Fruit fly (Drosophila melanogaster) whole organism, embryonic: Measurements from ENCODE around the gene CG7945.

Experiments used
- Ada2b ChIP-seq: fragments of 200-800 bp; sonication (Bioruptor generic); IDR thresholded peaks from 2 replicates; pipeline ENCODE4 v1.3.6; 2022; ENCODE audit warnings: missing biosample characterization, missing genetic modification characterization
- Aef1 ChIP-seq: fragments of 200-800 bp; sonication (Bioruptor generic); IDR thresholded peaks from 3 replicates; pipeline ENCODE4 v1.3.6; 2022; ENCODE audit warnings: missing biosample characterization, missing genetic modification characterization
- B-H2 ChIP-seq: fragments of 200-800 bp; sonication (Bioruptor generic); optimal IDR thresholded peaks from 2 replicates; lab custom pipeline; 2018; ENCODE audit warnings: missing biosample characterization, mild to moderate bottlenecking, missing genetic modification characterization
- CG10274 ChIP-seq: fragments of 200-800 bp; sonication (Bioruptor generic); optimal IDR thresholded peaks from 3 replicates; lab custom pipeline; 2017; ENCODE audit warnings: missing biosample characterization, mild to moderate bottlenecking, missing genetic modification characterization
- CG10431 ChIP-seq: fragments of 200-800 bp; sonication (Bioruptor generic); optimal IDR thresholded peaks from 3 replicates; lab custom pipeline; 2018; ENCODE audit warnings: missing biosample characterization, mild to moderate bottlenecking, missing genetic modification characterization
- CG10565 ChIP-seq: fragments of 200-800 bp; sonication (Bioruptor generic); optimal IDR thresholded peaks from 3 replicates; lab custom pipeline; 2016; ENCODE audit warnings: missing biosample characterization, mild to moderate bottlenecking, missing genetic modification characterization
- CG10979 ChIP-seq: fragments of 200-800 bp; sonication (Bioruptor generic); optimal IDR thresholded peaks from 2 replicates; lab custom pipeline; 2018; ENCODE audit warnings: missing biosample characterization, mild to moderate bottlenecking, missing genetic modification characterization, moderate library complexity
- CG11723 ChIP-seq: fragments of 200-800 bp; sonication (Bioruptor generic); optimal IDR thresholded peaks from 2 replicates; lab custom pipeline; 2017; ENCODE audit warnings: missing biosample characterization, mild to moderate bottlenecking, missing genetic modification characterization
- CG13287 ChIP-seq: fragments of 200-800 bp; sonication (Bioruptor generic); IDR thresholded peaks from 2 replicates; pipeline ENCODE4 v1.3.6; 2022; ENCODE audit warnings: missing biosample characterization, missing genetic modification characterization; ENCODE audit not compliant: partially characterized antibody
- CG13296 ChIP-seq: fragments of 200-800 bp; sonication (Bioruptor generic); optimal IDR thresholded peaks from 3 replicates; lab custom pipeline; 2018; ENCODE audit warnings: missing biosample characterization, mild to moderate bottlenecking, missing genetic modification characterization
- CG14965 ChIP-seq: fragments of 200-800 bp; sonication (Bioruptor generic); optimal IDR thresholded peaks from 2 replicates; lab custom pipeline; 2016; ENCODE audit warnings: missing biosample characterization, missing genetic modification characterization, borderline replicate concordance
- CG1603 ChIP-seq: fragments of 200-800 bp; sonication (Bioruptor generic); optimal IDR thresholded peaks from 2 replicates; lab custom pipeline; 2019; ENCODE audit warnings: missing biosample characterization, mild to moderate bottlenecking, missing genetic modification characterization, moderate library complexity
- CG1647 ChIP-seq: fragments of 200-800 bp; sonication (Bioruptor generic); optimal IDR thresholded peaks from 3 replicates; lab custom pipeline; 2016; ENCODE audit warnings: missing biosample characterization, missing genetic modification characterization
- CG17829 ChIP-seq: fragments of 200-800 bp; optimal IDR thresholded peaks from 2 replicates; lab custom pipeline; 2019; ENCODE audit warnings: missing biosample characterization, mild to moderate bottlenecking, missing genetic modification characterization, moderate library complexity
- CG17912 ChIP-seq: fragments of 200-800 bp; sonication (Bioruptor generic); optimal IDR thresholded peaks from 2 replicates; lab custom pipeline; 2018; ENCODE audit warnings: missing biosample characterization, mild to moderate bottlenecking, missing genetic modification characterization
- CG1832 ChIP-seq: fragments of 200-800 bp; sonication (Bioruptor generic); optimal IDR thresholded peaks from 2 replicates; lab custom pipeline; 2017; ENCODE audit warnings: missing biosample characterization, mild to moderate bottlenecking, missing genetic modification characterization, inconsistent platforms
- CG30020 ChIP-seq: fragments of 200-800 bp; optimal IDR thresholded peaks from 2 replicates; lab custom pipeline; 2019; ENCODE audit warnings: missing biosample characterization, mild to moderate bottlenecking, missing genetic modification characterization, moderate library complexity
- CG4360 ChIP-seq: fragments of 200-800 bp; sonication (Bioruptor generic); IDR thresholded peaks from 2 replicates; pipeline ENCODE4 v1.3.6; 2022; ENCODE audit warnings: missing biosample characterization, missing genetic modification characterization
- CG6683 ChIP-seq: fragments of 200-800 bp; sonication (Bioruptor generic); optimal IDR thresholded peaks from 2 replicates; lab custom pipeline; 2017; ENCODE audit warnings: missing biosample characterization, mild to moderate bottlenecking, missing genetic modification characterization, missing genetic modification reagents
- CG6813 ChIP-seq: fragments of 200-800 bp; sonication (Bioruptor generic); optimal IDR thresholded peaks from 2 replicates; lab custom pipeline; 2017; ENCODE audit warnings: missing biosample characterization, missing genetic modification characterization, mild to moderate bottlenecking, moderate library complexity, missing genetic modification reagents
- CG7372 ChIP-seq: fragments of 200-800 bp; sonication (Bioruptor generic); IDR thresholded peaks from 2 replicates; pipeline ENCODE4 v1.3.6; 2022; ENCODE audit warnings: missing biosample characterization, missing genetic modification characterization
- CHES-1-like ChIP-seq: fragments of 200-800 bp; sonication (Bioruptor generic); optimal IDR thresholded peaks from 2 replicates; lab custom pipeline; 2016; ENCODE audit warnings: missing biosample characterization, missing genetic modification characterization
- CrebB ChIP-seq: fragments of 200-800 bp; sonication (Bioruptor generic); optimal IDR thresholded peaks from 3 replicates; lab custom pipeline; 2018; ENCODE audit warnings: missing biosample characterization, mild to moderate bottlenecking, missing genetic modification characterization
- Fer1 ChIP-seq: fragments of 200-800 bp; sonication (Bioruptor generic); optimal IDR thresholded peaks from 2 replicates; lab custom pipeline; 2017; ENCODE audit warnings: missing biosample characterization, mild to moderate bottlenecking, missing genetic modification characterization
- HLH4C ChIP-seq: fragments of 200-800 bp; sonication (Bioruptor generic); IDR thresholded peaks from 3 replicates; pipeline ENCODE4 v1.3.6; 2022; ENCODE audit warnings: missing biosample characterization, missing genetic modification characterization; ENCODE audit not compliant: partially characterized antibody
- Hr39 ChIP-seq: fragments of >200 bp; optimal IDR thresholded peaks from 2 replicates; lab custom pipeline; 2017
- Ptx1 ChIP-seq: fragments of 200-800 bp; sonication (Bioruptor generic); IDR thresholded peaks from 2 replicates; pipeline ENCODE4 v1.3.6; 2022; ENCODE audit warnings: missing biosample characterization, missing genetic modification characterization
- Trl ChIP-seq, 3 experiments: fragments of >200 bp in 2 of 3; fragments of 200-800 bp in 1 of 3; sonication (Bioruptor generic) in 1 of 3; optimal IDR thresholded peaks; 2 replicates in 1 of 3; 3 replicates in 2 of 3; lab custom pipeline; 2016 to 2017; ENCODE audit warnings: missing biosample characterization in 1 of 3, missing genetic modification characterization in 1 of 3
- ab ChIP-seq: fragments of 200-800 bp; sonication (Bioruptor generic); optimal IDR thresholded peaks from 2 replicates; lab custom pipeline; 2016; ENCODE audit warnings: missing biosample characterization, missing genetic modification characterization
- bsh ChIP-seq, 2 experiments: fragments of 200-800 bp; sonication (Bioruptor generic); optimal IDR thresholded peaks; 2 replicates each; lab custom pipeline; 2017 to 2018; ENCODE audit warnings: mild to moderate bottlenecking in 2 of 2, missing biosample characterization in 2 of 2, missing genetic modification characterization in 2 of 2, moderate library complexity in 1 of 2
- corto ChIP-seq: fragments of 200-800 bp; sonication (Bioruptor generic); optimal IDR thresholded peaks from 2 replicates; lab custom pipeline; 2016; ENCODE audit warnings: missing biosample characterization, mild to moderate bottlenecking, missing genetic modification characterization, moderate library complexity
- dm ChIP-seq: fragments of 200-800 bp; sonication (Bioruptor generic); optimal IDR thresholded peaks from 3 replicates; lab custom pipeline; 2016; ENCODE audit warnings: missing biosample characterization, missing genetic modification characterization
- fd64A ChIP-seq: fragments of 200-800 bp; sonication (Bioruptor generic); optimal IDR thresholded peaks from 3 replicates; lab custom pipeline; 2018; ENCODE audit warnings: missing biosample characterization, mild to moderate bottlenecking, missing genetic modification characterization
- gcm ChIP-seq: fragments of 200-800 bp; sonication (Bioruptor generic); optimal IDR thresholded peaks from 2 replicates; lab custom pipeline; 2019; ENCODE audit warnings: missing biosample characterization, mild to moderate bottlenecking, missing genetic modification characterization, moderate library complexity
- gcm2 ChIP-seq: fragments of 200-800 bp; sonication (Bioruptor generic); optimal IDR thresholded peaks from 2 replicates; lab custom pipeline; 2016; ENCODE audit warnings: missing biosample characterization, missing genetic modification characterization
- lola ChIP-seq, 3 experiments: fragments of >200 bp in 2 of 3; fragments of 200-800 bp in 1 of 3; sonication (Bioruptor generic) in 1 of 3; optimal IDR thresholded peaks; 2 replicates each; lab custom pipeline; 2017 to 2019; ENCODE audit warnings: missing biosample characterization in 3 of 3, missing genetic modification characterization in 3 of 3, mild to moderate bottlenecking in 1 of 3, moderate library complexity in 1 of 3
- odd ChIP-seq: fragments of 200-800 bp; sonication (Bioruptor generic); optimal IDR thresholded peaks from 2 replicates; lab custom pipeline; 2017; ENCODE audit warnings: missing biosample characterization, mild to moderate bottlenecking, missing genetic modification characterization
- phol ChIP-seq: fragments of 200-800 bp; sonication (Bioruptor generic); optimal IDR thresholded peaks from 3 replicates; lab custom pipeline; 2018; ENCODE audit warnings: missing biosample characterization, mild to moderate bottlenecking, missing genetic modification characterization, moderate library complexity
- pnt ChIP-seq: fragments of 200-800 bp; sonication (Bioruptor generic); optimal IDR thresholded peaks from 3 replicates; lab custom pipeline; 2016; ENCODE audit warnings: missing biosample characterization, missing genetic modification characterization
- psq ChIP-seq: fragments of 200-800 bp; sonication (Bioruptor generic); optimal IDR thresholded peaks from 2 replicates; lab custom pipeline; 2017; ENCODE audit warnings: missing biosample characterization, missing genetic modification characterization
- scrt ChIP-seq: fragments of 200-800 bp; sonication (Bioruptor generic); optimal IDR thresholded peaks from 2 replicates; lab custom pipeline; 2018; ENCODE audit warnings: missing biosample characterization, mild to moderate bottlenecking, missing genetic modification characterization, moderate library complexity
- slou ChIP-seq: fragments of 200-800 bp; sonication (Bioruptor generic); optimal IDR thresholded peaks from 3 replicates; lab custom pipeline; 2016; ENCODE audit warnings: missing biosample characterization, missing genetic modification characterization
- tin ChIP-seq: fragments of 200-800 bp; sonication (Bioruptor generic); optimal IDR thresholded peaks from 3 replicates; lab custom pipeline; 2016; ENCODE audit warnings: missing biosample characterization, missing genetic modification characterization
- tll ChIP-seq, 2 experiments: fragments of 200-800 bp in 1 of 2; fragments of >200 bp in 1 of 2; sonication (Bioruptor generic) in 1 of 2; optimal IDR thresholded peaks; 2 replicates each; lab custom pipeline; 2017 to 2019; ENCODE audit warnings: missing biosample characterization in 2 of 2, missing genetic modification characterization in 2 of 2, mild to moderate bottlenecking in 1 of 2, moderate library complexity in 1 of 2
- ttk ChIP-seq: fragments of 200-800 bp; sonication (Bioruptor generic); IDR thresholded peaks from 2 replicates; pipeline ENCODE4 v2.1.2; 2022; ENCODE audit warnings: missing biosample characterization, missing genetic modification characterization
- unc-4 ChIP-seq: fragments of 200-800 bp; sonication (Bioruptor generic); IDR thresholded peaks from 2 replicates; pipeline ENCODE4 v1.3.6; 2022; ENCODE audit warnings: missing biosample characterization, missing genetic modification characterization; ENCODE audit not compliant: partially characterized antibody
- vfl ChIP-seq: fragments of 200-800 bp; sonication (Bioruptor generic); optimal IDR thresholded peaks from 2 replicates; lab custom pipeline; 2016; ENCODE audit warnings: missing biosample characterization, missing genetic modification characterization
- yki ChIP-seq: fragments of >200 bp; optimal IDR thresholded peaks from 3 replicates; lab custom pipeline; 2018
- zf30C ChIP-seq: fragments of 200-800 bp; sonication (Bioruptor generic); optimal IDR thresholded peaks from 3 replicates; lab custom pipeline; 2018; ENCODE audit warnings: missing biosample characterization, mild to moderate bottlenecking, missing genetic modification characterization

Gene CG7945

dm6 chr3L:15532368-15533030, 8.6 kb upstream of the CG7945 start (continued):
- TF ChIP-seq gcm2: no peak
- TF ChIP-seq zf30C (GFP tag; lab: Kevin White, UChicago): no peak
- no peak for TF ChIP-seq HLH4C (GFP tag; lab: Robert Waterston, UW)
- TF ChIP-seq Aef1: 0 out of 3 replicates have a peak, but pooled peaks have one; percentile 29
- no peak for TF ChIP-seq CG4360 (GFP tag; lab: Robert Waterston, UW)
- no peak for TF ChIP-seq CG6683 (GFP tag; lab: Kevin White, UChicago)
- no peak for TF ChIP-seq tll (GFP tag; optimal IDR thresholded peaks at IDR 0.05; lab: Kevin White, UChicago)
- no peak for TF ChIP-seq CG6813 (GFP tag; lab: Kevin White, UChicago)
- no peak for TF ChIP-seq dm
- no peak for TF ChIP-seq yki (lab: Kevin White, UChicago)
- no peak for TF ChIP-seq pnt (GFP tag; lab: Kevin White, UChicago)
- TF ChIP-seq CG1603 (tag; lab: Kevin White, UChicago): no peak
- no peak for TF ChIP-seq psq (GFP tag; lab: Kevin White, UChicago)
- TF ChIP-seq CG17912: no peak
- no peak for TF ChIP-seq CG11723 (GFP tag; lab: Kevin White, UChicago)
- TF ChIP-seq CG10431: no peak
- no peak for TF ChIP-seq fd64A (GFP tag; lab: Kevin White, UChicago)
- peak; percentile 54 for TF ChIP-seq ttk
- peak; percentile 25; the same call in 1 of the 2 replicates for TF ChIP-seq CG13287
- TF ChIP-seq CHES-1-like: no peak
- TF ChIP-seq CG10565: no peak
- no peak for TF ChIP-seq CG1832 (GFP tag; lab: Kevin White, UChicago)
- peak; percentile 6 for TF ChIP-seq CG10274
- no peak for TF ChIP-seq unc-4 (GFP tag; lab: Robert Waterston, UW)
- TF ChIP-seq lola (GFP tag; optimal IDR thresholded peaks at IDR 0.05; lab: Kevin White, UChicago): peak in 1 of 3 experiments; percentile 42
- peak; percentile 23; the same call in 1 of the 2 replicates for TF ChIP-seq CG7372 (GFP tag; lab: Robert Waterston, UW)
- no peak for TF ChIP-seq CrebB
- no peak for TF ChIP-seq vfl (GFP tag; lab: Kevin White, UChicago)
- TF ChIP-seq Ptx1: peak; percentile 71
- peak; percentile 79 for TF ChIP-seq gcm (GFP tag; lab: Kevin White, UChicago)
- TF ChIP-seq scrt (GFP tag; lab: Kevin White, UChicago): no peak
- TF ChIP-seq phol (tag; lab: Kevin White, UChicago): peak; percentile 74
- peak; percentile 59 for TF ChIP-seq Ada2b (GFP tag; lab: Robert Waterston, UW)
- TF ChIP-seq Hr39: no peak
- TF ChIP-seq CG14965 (GFP tag; lab: Kevin White, UChicago): no peak
- peak in 1 of 2 experiments; percentile 15 for TF ChIP-seq bsh (GFP tag; optimal IDR thresholded peaks at IDR 0.05; lab: Kevin White, UChicago)
- peak; percentile 14 for TF ChIP-seq CG17829 (tag; lab: Kevin White, UChicago)
- no peak for TF ChIP-seq B-H2 (GFP tag; lab: Kevin White, UChicago)
- TF ChIP-seq tin (GFP tag; lab: Kevin White, UChicago): no peak
- no peak for TF ChIP-seq slou (GFP tag; lab: Kevin White, UChicago)
- no peak for TF ChIP-seq CG1647 (GFP tag; lab: Kevin White, UChicago)
- TF ChIP-seq CG10979: peak; percentile 57
- TF ChIP-seq CG30020: no peak
- no peak for TF ChIP-seq odd (GFP tag; lab: Kevin White, UChicago)
- no peak for TF ChIP-seq CG13296 (GFP tag; lab: Kevin White, UChicago)
- TF ChIP-seq Fer1 (GFP tag; lab: Kevin White, UChicago): no peak
- TF ChIP-seq corto (GFP tag; lab: Kevin White, UChicago): no peak
- peak; percentile 60 to 70 for TF ChIP-seq Trl (optimal IDR thresholded peaks at IDR 0.05; lab: Kevin White, UChicago)
- TF ChIP-seq Trl (GFP tag; optimal IDR thresholded peaks at IDR 0.05; lab: Kevin White, UChicago): peak; percentile 56
- TF ChIP-seq ab (GFP tag; lab: Kevin White, UChicago): no peak
